Fruit fly (Drosophila melanogaster) whole organism, adult: ENCODE results near the gene BNIP3.
"Not testable (repeated sequence)": the region's sequence is repeated elsewhere in the genome, so short reads cannot be mapped to it uniquely, and the experiment has no call there.

Experiments
- CG11617 ChIP-seq: fragments of 200-800 bp; sonication (Bioruptor generic); optimal IDR thresholded peaks from 2 replicates; lab custom pipeline; 2017; ENCODE audit warnings: mild to moderate bottlenecking, missing biosample characterization, missing genetic modification reagents, missing genetic modification characterization
- CG12768 ChIP-seq: fragments of 200-800 bp; sonication (Bioruptor generic); optimal IDR thresholded peaks from 2 replicates; lab custom pipeline; 2017; ENCODE audit warnings: missing biosample characterization, missing genetic modification characterization, mild to moderate bottlenecking, moderate library complexity, missing genetic modification reagents
- CG14711 ChIP-seq: fragments of 200-800 bp; sonication (Bioruptor generic); optimal IDR thresholded peaks from 2 replicates; lab custom pipeline; 2018; ENCODE audit warnings: missing biosample characterization, mild to moderate bottlenecking, missing genetic modification characterization, moderate library complexity
- CG1620 ChIP-seq: fragments of 200-800 bp; sonication (Bioruptor generic); optimal IDR thresholded peaks from 2 replicates; lab custom pipeline; 2016; ENCODE audit warnings: missing biosample characterization, missing genetic modification characterization
- CG33017 ChIP-seq: fragments of 200-800 bp; sonication (Bioruptor generic); optimal IDR thresholded peaks from 2 replicates; lab custom pipeline; 2018; ENCODE audit warnings: missing biosample characterization, mild to moderate bottlenecking, missing genetic modification characterization, moderate library complexity
- CG5204 ChIP-seq: fragments of 200-800 bp; sonication (Bioruptor generic); optimal IDR thresholded peaks from 2 replicates; lab custom pipeline; 2016; ENCODE audit warnings: missing biosample characterization, missing genetic modification characterization
- CG7045 ChIP-seq: fragments of 200-800 bp; sonication (Bioruptor generic); optimal IDR thresholded peaks from 2 replicates; lab custom pipeline; 2017; ENCODE audit warnings: missing biosample characterization, mild to moderate bottlenecking, missing genetic modification characterization
- CG7101 ChIP-seq: fragments of 200-800 bp; sonication (Bioruptor generic); optimal IDR thresholded peaks from 2 replicates; lab custom pipeline; 2018; ENCODE audit warnings: missing biosample characterization, mild to moderate bottlenecking, missing genetic modification characterization, moderate library complexity
- Clk ChIP-seq: fragments of 200-800 bp; sonication (Bioruptor generic); optimal IDR thresholded peaks from 2 replicates; lab custom pipeline; 2017; ENCODE audit warnings: missing biosample characterization, missing genetic modification characterization
- Crg-1 ChIP-seq: fragments of 200-800 bp; sonication (Bioruptor generic); optimal IDR thresholded peaks from 2 replicates; lab custom pipeline; 2016; ENCODE audit warnings: missing biosample characterization, missing genetic modification characterization
- Hr96 ChIP-seq: fragments of 200-800 bp; sonication (Bioruptor generic); optimal IDR thresholded peaks from 2 replicates; lab custom pipeline; 2016; ENCODE audit warnings: missing biosample characterization, missing genetic modification characterization
- Mnt ChIP-seq: fragments of 200-800 bp; sonication (Bioruptor generic); optimal IDR thresholded peaks from 2 replicates; lab custom pipeline; 2016; ENCODE audit warnings: missing biosample characterization, mild to moderate bottlenecking, missing genetic modification characterization
- bab1 ChIP-seq: fragments of 200-800 bp; sonication (Bioruptor generic); optimal IDR thresholded peaks from 3 replicates; lab custom pipeline; 2019; ENCODE audit warnings: missing biosample characterization, mild to moderate bottlenecking, missing genetic modification characterization, moderate library complexity
- cic ChIP-seq: fragments of 200-800 bp; sonication (Bioruptor generic); optimal IDR thresholded peaks from 2 replicates; lab custom pipeline; 2017; ENCODE audit warnings: missing biosample characterization, mild to moderate bottlenecking, missing genetic modification characterization, moderate library complexity
- cnc ChIP-seq, 2 experiments: fragments of >200 bp; optimal IDR thresholded peaks; 2 replicates each; lab custom pipeline; 2017
- kay ChIP-seq: fragments of 200-800 bp; sonication (Bioruptor generic); peaks from one replicate; lab custom pipeline; 2016; ENCODE audit warnings: missing biosample characterization, missing genetic modification characterization, borderline replicate concordance
- ovo ChIP-seq: fragments of 200-800 bp; sonication (Bioruptor generic); optimal IDR thresholded peaks from 2 replicates; lab custom pipeline; 2016; ENCODE audit warnings: missing biosample characterization, missing genetic modification characterization
- pad ChIP-seq: fragments of 200-800 bp; sonication (Bioruptor generic); optimal IDR thresholded peaks from 3 replicates; lab custom pipeline; 2017; ENCODE audit warnings: missing biosample characterization, missing genetic modification characterization, mild to moderate bottlenecking, moderate library complexity, missing genetic modification reagents
- tj ChIP-seq: fragments of 200-800 bp; sonication (Bioruptor generic); optimal IDR thresholded peaks from 3 replicates; lab custom pipeline; 2017; ENCODE audit warnings: missing biosample characterization, mild to moderate bottlenecking, missing genetic modification characterization, moderate library complexity
- toe ChIP-seq: fragments of 200-800 bp; sonication (Bioruptor generic); optimal IDR thresholded peaks from 2 replicates; lab custom pipeline; 2016; ENCODE audit warnings: missing biosample characterization, missing genetic modification characterization

The BNIP3 gene

dm6 chr3L:20503886-20504285, 15.3 kb downstream of the BNIP3 start, which contains the start of gene CG17637:
CG17637 (plus strand) TSS chr3L:20504186.
- TF ChIP-seq Crg-1 (GFP tag; lab: Kevin White, UChicago); CG33017 (tag; lab: Kevin White, UChicago); toe (GFP tag; lab: Kevin White, UChicago): not testable (repeated sequence)

DNA sequence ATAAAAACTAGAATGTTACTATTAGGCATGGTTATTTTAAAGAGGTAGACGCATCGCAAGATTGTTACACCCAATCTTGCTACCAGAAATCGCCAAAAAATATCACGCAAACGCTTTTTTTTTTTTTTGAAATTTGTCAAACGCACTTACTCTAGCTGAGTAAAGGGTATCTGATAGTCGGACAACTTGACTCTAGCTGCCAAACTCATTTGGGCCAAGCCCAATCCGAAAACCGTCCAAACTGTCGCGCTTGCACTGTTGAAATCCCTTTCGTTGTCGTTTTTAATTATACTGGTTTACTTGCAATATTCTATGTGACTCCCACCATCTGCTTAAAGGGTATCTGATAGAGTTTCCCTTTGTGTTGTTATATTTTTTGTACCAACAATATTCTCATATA, 15.9 kb downstream of the BNIP3 start:
- TF ChIP-seq tj (GFP tag; lab: Kevin White, UChicago): no peak
- no peak for TF ChIP-seq bab1 (GFP tag; lab: Kevin White, UChicago)
- TF ChIP-seq CG7045: no peak
- TF ChIP-seq Mnt (GFP tag; lab: Kevin White, UChicago): no peak
- TF ChIP-seq CG7101 (tag; lab: Kevin White, UChicago): no peak
- no peak for TF ChIP-seq CG12768 (GFP tag; lab: Kevin White, UChicago)
- TF ChIP-seq CG11617: no peak
- TF ChIP-seq pad (GFP tag; lab: Kevin White, UChicago): no peak
- no peak for TF ChIP-seq CG14711
- no peak for TF ChIP-seq cic (GFP tag; lab: Kevin White, UChicago)
- TF ChIP-seq Crg-1 (GFP tag; lab: Kevin White, UChicago): no peak
- TF ChIP-seq Hr96: no peak
- no peak for TF ChIP-seq Clk (GFP tag; lab: Kevin White, UChicago)
- no peak for TF ChIP-seq CG1620 (GFP tag; lab: Kevin White, UChicago)
- TF ChIP-seq cnc (optimal IDR thresholded peaks at IDR 0.05; lab: Kevin White, UChicago): no peak
- no peak for TF ChIP-seq CG33017 (tag; lab: Kevin White, UChicago)
- no peak for TF ChIP-seq CG5204 (GFP tag; lab: Kevin White, UChicago)

DNA sequence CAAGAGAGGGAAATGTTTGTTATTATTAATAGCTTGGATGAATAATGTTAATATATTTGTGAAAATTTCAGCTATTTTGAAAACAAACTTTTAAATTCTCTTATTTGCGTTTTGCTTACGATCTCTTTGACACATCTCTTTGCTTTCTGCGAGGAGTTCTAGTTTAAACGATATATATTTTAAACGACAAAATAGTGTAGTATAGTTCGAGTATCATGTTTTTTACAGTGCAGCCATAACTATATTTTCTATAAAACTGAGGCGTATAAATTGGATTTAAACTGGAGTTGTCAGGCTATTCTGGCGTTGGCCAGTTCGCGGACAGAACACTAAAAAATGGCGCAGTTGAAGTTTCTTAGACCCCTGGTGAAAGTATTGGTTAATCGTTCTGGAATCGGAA, 19.7 kb downstream of the BNIP3 start, which contains the start of gene CG18281:
Gene CG18281 (plus strand): TSS at position 301 of the 400 bp plus-strand sequence.
- TF ChIP-seq CG11617; CG5204 (GFP tag; lab: Kevin White, UChicago); CG7101 (tag; lab: Kevin White, UChicago): not testable (repeated sequence)

dm6 chr3L:20498204-20498603, 21.0 kb downstream of the BNIP3 start:
- TF ChIP-seq CG5204 (GFP tag; lab: Kevin White, UChicago): no peak
- TF ChIP-seq kay (GFP tag; lab: Kevin White, UChicago): no peak
- TF ChIP-seq ovo: no peak
- no peak for TF ChIP-seq CG7045
- TF ChIP-seq cic (GFP tag; lab: Kevin White, UChicago): no peak
- TF ChIP-seq bab1 (GFP tag; lab: Kevin White, UChicago): no peak
- no peak for TF ChIP-seq cnc (optimal IDR thresholded peaks at IDR 0.05; lab: Kevin White, UChicago)

dm6 chr3L:20497124-20497996, 21.8 kb downstream of the BNIP3 start, which contains the start of gene CG32425:
CG32425 (plus strand) TSS chr3L:20497323.
- TF ChIP-seq cic (GFP tag; lab: Kevin White, UChicago): peak; percentile 1
- no peak for TF ChIP-seq kay (GFP tag; lab: Kevin White, UChicago)
- peak; percentile 31 for TF ChIP-seq CG7101 (tag; lab: Kevin White, UChicago)
- no peak for TF ChIP-seq CG12768 (GFP tag; lab: Kevin White, UChicago)
- peak; percentile 15 for TF ChIP-seq Mnt (GFP tag; lab: Kevin White, UChicago)
- no peak for TF ChIP-seq Crg-1 (GFP tag; lab: Kevin White, UChicago)
- TF ChIP-seq CG11617: peak; percentile 47

- TF ChIP-seq bab1 (GFP tag; lab: Kevin White, UChicago): peak; percentile 21
- TF ChIP-seq CG5204 (GFP tag; lab: Kevin White, UChicago): no peak
Measured at dm6 chr3L:20494780-20495591, 24.2 kb downstream of the BNIP3 start, which contains the start of gene ZnT77C. ZnT77C (minus strand) TSS chr3L:20494921.

DNA sequence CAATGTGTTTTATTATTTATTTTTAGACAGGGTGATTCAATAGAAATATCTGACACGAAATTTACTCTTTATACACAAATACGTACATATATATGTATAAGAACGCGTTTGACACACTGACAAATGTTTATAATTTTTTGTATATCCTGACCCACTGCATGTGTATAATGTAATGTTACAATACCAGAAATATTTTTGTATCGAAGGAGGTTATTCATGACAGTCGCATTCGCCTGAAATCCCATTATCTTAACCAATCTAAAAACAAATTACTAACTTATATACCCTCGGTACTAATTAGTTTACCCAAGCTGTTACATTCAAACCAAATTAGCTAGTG, 25.0 kb downstream of the BNIP3 start:
- TF ChIP-seq Clk (GFP tag; lab: Kevin White, UChicago): no peak
